Fruit fly (Drosophila melanogaster): ENCODE data around the gene CG7548.

dm6 chr3L:7519219-7519618 is 13.2 kb upstream of the CG7548 start:
- TF ChIP-seq fru (GFP tag; optimal IDR thresholded peaks at IDR 0.05) (no peak), GATAd (GFP tag; optimal IDR thresholded peaks at IDR 0.05) (no peak), Vsx2 (GFP tag; optimal IDR thresholded peaks at IDR 0.05; ENCODE audit: partially characterized antibody) (no peak), psq (GFP tag; optimal IDR thresholded peaks at IDR 0.05) (no peak), OdsH (GFP tag; optimal IDR thresholded peaks at IDR 0.05) (no peak), Jra (GFP tag; optimal IDR thresholded peaks at IDR 0.05) (no peak)
